Worm (Caenorhabditis elegans) whole organism, L1 larva: Measurements from ENCODE around the gene hmg-12.
A peak's percentile ranks its signal among the peaks of the same experiment; 100 is the strongest.

Source experiments
- Y116A8C.19 ChIP-seq: sonication (generic microtip); optimal IDR thresholded peaks from 2 replicates; lab custom pipeline; 2016; ENCODE audit warnings: missing compliant biosample characterization, missing genetic modification characterization, borderline replicate concordance
- blmp-1 ChIP-seq: fragments of 150-350 bp; optimal IDR thresholded peaks from 2 replicates; lab custom pipeline; 2014; ENCODE audit warnings: missing biosample characterization, missing genetic modification characterization
- jun-1 ChIP-seq: fragments of 150-350 bp; optimal IDR thresholded peaks from 2 replicates; lab custom pipeline; 2014; ENCODE audit warnings: missing biosample characterization, missing genetic modification reagents, missing genetic modification characterization
- mdl-1 ChIP-seq, 2 experiments: fragments of 150-350 bp; optimal IDR thresholded peaks; 2 replicates each; lab custom pipeline; 2014 to 2017; ENCODE audit warnings: missing biosample characterization in 2 of 2, missing genetic modification characterization in 2 of 2, inconsistent platforms in 1 of 2
- nhr-12 ChIP-seq: sonication (generic microtip); optimal IDR thresholded peaks from 2 replicates; lab custom pipeline; 2017; ENCODE audit warnings: missing biosample characterization, missing genetic modification characterization
- nhr-76 ChIP-seq: sonication (generic microtip); optimal IDR thresholded peaks from 2 replicates; lab custom pipeline; 2017; ENCODE audit warnings: missing biosample characterization, missing genetic modification characterization
- nhr-77 ChIP-seq: fragments of 150-350 bp; optimal IDR thresholded peaks from 2 replicates; lab custom pipeline; 2014; ENCODE audit warnings: missing biosample characterization, missing genetic modification characterization
- nhr-90 ChIP-seq: sonication (generic microtip); optimal IDR thresholded peaks from 2 replicates; lab custom pipeline; 2016; ENCODE audit warnings: mild to moderate bottlenecking, missing genetic modification characterization, missing compliant biosample characterization; ENCODE audit not compliant: poor library complexity
- pqm-1 ChIP-seq: sonication (generic microtip); optimal IDR thresholded peaks from 3 replicates; lab custom pipeline; 2017; ENCODE audit warnings: missing biosample characterization, missing genetic modification characterization
- skn-1 ChIP-seq: fragments of 150-350 bp; optimal IDR thresholded peaks from 2 replicates; lab custom pipeline; 2014; ENCODE audit warnings: missing biosample characterization, missing genetic modification characterization
- sox-4 ChIP-seq: sonication (generic microtip); optimal IDR thresholded peaks from 2 replicates; lab custom pipeline; 2016; ENCODE audit warnings: missing genetic modification characterization, missing compliant biosample characterization
- zip-4 ChIP-seq: fragments of 200-800 bp; sonication (Bioruptor generic); optimal IDR thresholded peaks from 2 replicates; lab custom pipeline; 2018; ENCODE audit warnings: mild to moderate bottlenecking, missing genetic modification characterization, moderate library complexity, missing compliant biosample characterization
- ztf-11 ChIP-seq, 2 experiments: sonication (generic microtip); optimal IDR thresholded peaks; 2 replicates each; lab custom pipeline; 2016 to 2017; ENCODE audit warnings: missing genetic modification characterization in 2 of 2, missing biosample characterization in 1 of 2, missing compliant biosample characterization in 1 of 2

DNA sequence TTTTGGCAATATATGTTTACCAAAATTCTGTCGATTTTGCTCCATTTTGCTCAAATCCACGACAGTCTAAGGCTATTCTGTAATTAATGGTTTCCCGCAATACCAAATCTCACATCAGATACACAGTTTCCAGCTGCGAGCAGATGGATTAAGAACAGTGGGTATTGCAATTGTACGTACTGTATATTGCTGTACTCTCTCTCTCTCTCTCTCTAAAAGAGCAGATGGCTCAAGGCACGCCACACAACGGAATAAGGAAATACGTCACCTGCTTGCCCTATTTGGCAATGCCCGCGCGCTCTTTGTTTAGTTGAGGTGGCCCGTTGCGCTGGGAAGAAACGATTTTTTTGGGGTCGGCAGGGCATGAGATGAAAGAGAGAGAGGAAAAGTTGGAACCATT is 25.7 kb upstream of the hmg-12 start:
- TF ChIP-seq zip-4 (GFP tag; lab: Kevin White, UChicago) (no peak), skn-1 (tag; lab: Kevin White, UChicago) (no peak), jun-1 (tag; lab: Kevin White, UChicago) (no peak), nhr-90 (tag; lab: Kevin White, UChicago) (no peak), ztf-11 (tag; optimal IDR thresholded peaks at IDR 0.05; lab: Kevin White, UChicago) (peak in 1 of 2 experiments; percentile 62), blmp-1 (tag; lab: Kevin White, UChicago) (no peak), mdl-1 (tag; optimal IDR thresholded peaks at IDR 0.05; lab: Kevin White, UChicago) (no peak), nhr-77 (tag; lab: Kevin White, UChicago) (no peak), sox-4 (no peak), nhr-12 (tag; lab: Kevin White, UChicago) (no peak), pqm-1 (tag; lab: Kevin White, UChicago) (no peak), Y116A8C.19 (no peak), nhr-76 (tag; lab: Kevin White, UChicago) (no peak)
